Worm (Caenorhabditis elegans): ENCODE results near the gene C25D7.5.
A peak's percentile ranks its signal among the peaks of the same experiment; 100 is the strongest.

Gene C25D7.5

DNA sequence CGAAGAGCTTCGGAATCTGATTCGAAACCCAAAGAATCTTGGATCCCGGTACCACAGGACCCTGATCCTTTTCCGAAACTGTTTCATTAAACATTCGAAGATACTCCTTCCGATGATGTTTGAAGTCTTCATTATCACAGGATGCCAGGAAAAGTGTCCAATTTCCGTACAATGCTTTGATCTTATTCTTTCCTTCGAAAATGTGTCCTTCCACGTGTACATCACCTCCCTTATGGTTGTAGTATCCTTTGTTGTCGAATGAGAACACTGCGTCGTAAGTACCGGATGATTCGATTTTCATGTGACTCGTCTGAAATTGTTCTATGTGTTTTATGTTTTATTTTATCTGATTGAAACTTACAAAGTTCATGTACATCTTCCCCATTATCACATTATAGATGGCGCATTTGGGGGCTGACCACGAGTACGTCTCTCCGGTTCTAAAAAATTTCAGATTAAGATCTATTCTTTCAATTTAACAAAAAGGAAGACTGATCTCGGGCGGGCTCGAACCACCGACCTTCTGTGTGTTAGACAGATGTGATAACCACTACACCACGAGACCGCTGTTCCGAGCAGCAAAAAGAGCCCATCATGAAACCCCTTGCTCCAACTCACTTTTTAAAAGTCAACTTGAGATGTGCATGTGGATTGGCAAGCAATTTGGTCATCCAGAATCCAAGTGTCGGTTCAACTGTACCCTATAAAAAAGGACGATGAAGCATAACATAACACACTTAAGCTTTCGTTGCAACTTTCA is 39.7 kb upstream of the C25D7.5 start:
- TF ChIP-seq elt-2 (tag; optimal IDR thresholded peaks at IDR 0.05) (no peak), dsc-1 (tag; optimal IDR thresholded peaks at IDR 0.05) (peak; percentile 24), nhr-71 (tag; optimal IDR thresholded peaks at IDR 0.05) (peak; percentile 36), lin-14 (GFP tag; optimal IDR thresholded peaks at IDR 0.05) (peak; percentile 20), lin-35 (GFP tag; optimal IDR thresholded peaks at IDR 0.05) (peak in 1 of 2 experiments; percentile 18), nhr-85 (tag) (peak; percentile 67), efl-1 (optimal IDR thresholded peaks at IDR 0.05) (peak in 1 of 2 experiments; percentile 15), efl-1 (GFP tag; optimal IDR thresholded peaks at IDR 0.05 in 1 of 2) (peak in 1 of 2 experiments; percentile 84), rnt-1 (tag; optimal IDR thresholded peaks at IDR 0.05) (peak; percentile 70), snu-23 (GFP tag; optimal IDR thresholded peaks at IDR 0.05) (peak; percentile 29), nhr-47 (tag; optimal IDR thresholded peaks at IDR 0.05) (peak; percentile 12), nhr-76 (tag; optimal IDR thresholded peaks at IDR 0.05) (no peak), mdl-1 (tag; optimal IDR thresholded peaks at IDR 0.05) (no peak)

ce11 chrV:15013328-15013727 is 39.1 kb upstream of the C25D7.5 start:
- TF ChIP-seq aly-2 (tag; optimal IDR thresholded peaks at IDR 0.05) (no peak), lin-13 (GFP tag; optimal IDR thresholded peaks at IDR 0.05) (no peak), ztf-11 (tag; optimal IDR thresholded peaks at IDR 0.05) (no peak), elt-2 (tag; optimal IDR thresholded peaks at IDR 0.05) (no peak), ceh-82 (tag; optimal IDR thresholded peaks at IDR 0.05) (no peak), elt-3 (tag; optimal IDR thresholded peaks at IDR 0.05) (no peak), lin-15B (tag; optimal IDR thresholded peaks at IDR 0.05) (no peak), alr-1 (tag; optimal IDR thresholded peaks at IDR 0.05; ENCODE audit: borderline replicate concordance) (no peak), unc-86 (tag; optimal IDR thresholded peaks at IDR 0.05) (no peak), ceh-63 (GFP tag; optimal IDR thresholded peaks at IDR 0.05) (no peak), nhr-76 (tag; optimal IDR thresholded peaks at IDR 0.05) (no peak), unc-130 (tag; optimal IDR thresholded peaks at IDR 0.05) (no peak), lin-39 (tag; optimal IDR thresholded peaks at IDR 0.05) (no peak), ama-1 (optimal IDR thresholded peaks at IDR 0.05) (no peak), jun-1 (tag; optimal IDR thresholded peaks at IDR 0.05) (no peak), ces-1 (GFP tag; optimal IDR thresholded peaks at IDR 0.05) (no peak), nhr-47 (tag; optimal IDR thresholded peaks at IDR 0.05) (no peak), isw-1 (GFP tag; IDR thresholded peaks at IDR 0.05) (no peak), skn-1 (tag; optimal IDR thresholded peaks at IDR 0.05) (no peak)

ce11 chrV:15014164-15014563 is 38.3 kb upstream of the C25D7.5 start, which contains the start of gene obr-2:
obr-2 (minus strand) TSS chrV:15014264.
- TF ChIP-seq nhr-71 (tag; optimal IDR thresholded peaks at IDR 0.05) (no peak), lin-13 (GFP tag; optimal IDR thresholded peaks at IDR 0.05) (no peak), lir-3 (tag; optimal IDR thresholded peaks at IDR 0.05; ENCODE audit: poor library complexity) (no peak), jun-1 (tag; optimal IDR thresholded peaks at IDR 0.05) (no peak), nhr-85 (tag) (no peak), nhr-11 (tag; optimal IDR thresholded peaks at IDR 0.05) (no peak), ets-5 (GFP tag; IDR thresholded peaks at IDR 0.05) (no peak), lin-35 (GFP tag; optimal IDR thresholded peaks at IDR 0.05) (no peak), fkh-10 (GFP tag; optimal IDR thresholded peaks at IDR 0.05) (no peak), mab-9 (GFP tag; IDR thresholded peaks at IDR 0.05) (no peak), xbp-1 (tag; optimal IDR thresholded peaks at IDR 0.05) (no peak), lsy-2 (tag; optimal IDR thresholded peaks at IDR 0.05) (no peak), unc-86 (tag; optimal IDR thresholded peaks at IDR 0.05) (no peak), unc-98 (GFP tag; IDR thresholded peaks at IDR 0.05) (no peak), alr-1 (tag; optimal IDR thresholded peaks at IDR 0.05; ENCODE audit: borderline replicate concordance) (no peak), fkh-4 (tag; optimal IDR thresholded peaks at IDR 0.05; ENCODE audit: borderline replicate concordance) (no peak)

All from whole organism, L1 larva.